Worm (Caenorhabditis elegans): ENCODE data around the gene srh-115.

srh-115 gene

ce11 chrV:17217690-17218089, 37.9 kb upstream of the srh-115 start, which contains the start of gene srbc-62:
Gene srbc-62, plus strand, starts transcription at chrV:17217990.
- TF ChIP-seq ceh-19 (GFP tag; optimal IDR thresholded peaks at IDR 0.05) (no peak), odd-2 (tag; optimal IDR thresholded peaks at IDR 0.05) (no peak), ceh-30 (tag; optimal IDR thresholded peaks at IDR 0.05) (no peak), ahr-1 (tag; optimal IDR thresholded peaks at IDR 0.05) (no peak)

ce11 chrV:17220345-17220744, 35.2 kb upstream of the srh-115 start, which contains the start of gene srh-109:
Gene srh-109, minus strand, starts transcription at chrV:17220445.
- TF ChIP-seq unc-42 (tag; optimal IDR thresholded peaks at IDR 0.05) = no peak
- TF ChIP-seq ceh-2 (tag; optimal IDR thresholded peaks at IDR 0.05) = no peak
- no peak for TF ChIP-seq ref-2 (tag; optimal IDR thresholded peaks at IDR 0.05)

- TF ChIP-seq ets-4 (tag; optimal IDR thresholded peaks at IDR 0.05) (no peak), rnt-1 (tag; optimal IDR thresholded peaks at IDR 0.05) (no peak), unc-86 (tag; optimal IDR thresholded peaks at IDR 0.05) (no peak), eyg-1 (tag; optimal IDR thresholded peaks at IDR 0.05) (no peak), unc-55 (GFP tag; optimal IDR thresholded peaks at IDR 0.05) (no peak), dve-1 (tag; optimal IDR thresholded peaks at IDR 0.05) (no peak), sox-2 (GFP tag; IDR thresholded peaks at IDR 0.05) (no peak), pros-1 (tag; optimal IDR thresholded peaks at IDR 0.05) (no peak), ceh-34 (tag; optimal IDR thresholded peaks at IDR 0.05) (no peak), ceh-19 (GFP tag; optimal IDR thresholded peaks at IDR 0.05) (no peak), hlh-8 (tag; optimal IDR thresholded peaks at IDR 0.05) (no peak)
Observed at ce11 chrV:17223305-17223704, 32.2 kb upstream of the srh-115 start, which contains the start of gene srh-252. Gene srh-252, minus strand, starts transcription at chrV:17223405.

- TF ChIP-seq ceh-45 (GFP tag; IDR thresholded peaks at IDR 0.05) (no peak), dmd-4 (tag; optimal IDR thresholded peaks at IDR 0.05; ENCODE audit: borderline replicate concordance) (no peak), unc-86 (tag; optimal IDR thresholded peaks at IDR 0.05) (no peak), ceh-22 (tag; optimal IDR thresholded peaks at IDR 0.05) (no peak), hlh-13 (GFP tag; optimal IDR thresholded peaks at IDR 0.05) (no peak), dve-1 (tag; optimal IDR thresholded peaks at IDR 0.05) (no peak), elt-4 (tag; optimal IDR thresholded peaks at IDR 0.05) (no peak), pag-3 (tag; optimal IDR thresholded peaks at IDR 0.05; ENCODE audit: borderline replicate concordance) (no peak), che-1 (tag; optimal IDR thresholded peaks at IDR 0.05) (no peak), pqm-1 (tag; optimal IDR thresholded peaks at IDR 0.05) (no peak), ceh-14 (tag; optimal IDR thresholded peaks at IDR 0.05) (no peak), ceh-48 (tag; optimal IDR thresholded peaks at IDR 0.05) (no peak), sox-4 (tag; optimal IDR thresholded peaks at IDR 0.05) (no peak), ceh-34 (tag; optimal IDR thresholded peaks at IDR 0.05) (no peak)
Observed at ce11 chrV:17225389-17225788, 30.2 kb upstream of the srh-115 start, which contains the start of gene scl-25. Gene scl-25, plus strand, starts transcription at chrV:17225689.

ce11 chrV:17226119-17226518, 29.4 kb upstream of the srh-115 start, which contains the start of gene srh-112:
Gene srh-112, minus strand, starts transcription at chrV:17226219.
- TF ChIP-seq ref-2 (tag; optimal IDR thresholded peaks at IDR 0.05) (no peak), nfya-1 (tag; optimal IDR thresholded peaks at IDR 0.05) (no peak), hlh-6 (tag; optimal IDR thresholded peaks at IDR 0.05) (no peak), fax-1 (tag; optimal IDR thresholded peaks at IDR 0.05) (no peak), C38D4.7 (GFP tag; optimal IDR thresholded peaks at IDR 0.05) (no peak), zip-5 (tag; optimal IDR thresholded peaks at IDR 0.05) (no peak), dve-1 (tag; optimal IDR thresholded peaks at IDR 0.05) (no peak), unc-3 (GFP tag; conservative IDR thresholded peaks at IDR 0.05) (no peak), unc-3 (tag; optimal IDR thresholded peaks at IDR 0.05) (no peak), ceh-2 (tag; optimal IDR thresholded peaks at IDR 0.05) (no peak), lim-6 (tag; optimal IDR thresholded peaks at IDR 0.05) (no peak), pax-1 (tag; optimal IDR thresholded peaks at IDR 0.05) (no peak)

Measured in whole organism, late embryonic.